Fruit fly (Drosophila melanogaster): ENCODE results near the gene CG7386.

- TF ChIP-seq CG12605 (GFP tag; IDR thresholded peaks at IDR 0.05), result no peak
- no peak for TF ChIP-seq CG15710 (tag; optimal IDR thresholded peaks at IDR 0.05)
- no peak for TF ChIP-seq CG10348 (GFP tag; IDR thresholded peaks at IDR 0.05)
- no peak for TF ChIP-seq Pif1B (GFP tag; optimal IDR thresholded peaks at IDR 0.05)
- no peak for TF ChIP-seq Ets98B (GFP tag; IDR thresholded peaks at IDR 0.05)
- TF ChIP-seq CG13204 (GFP tag; optimal IDR thresholded peaks at IDR 0.05), result no peak
- no peak for TF ChIP-seq CG17806 (tag; optimal IDR thresholded peaks at IDR 0.05)
- TF ChIP-seq CG8159 (tag; optimal IDR thresholded peaks at IDR 0.05), result no peak
- TF ChIP-seq gl (tag; optimal IDR thresholded peaks at IDR 0.05), result no peak
These were observed 48.0 kb upstream of the CG7386 start for dm6 chr3L:6141538-6141937.
